Fruit fly (Drosophila melanogaster): ENCODE data around the gene Hsp110.
A peak's percentile ranks its signal among the peaks of the same experiment; 100 is the strongest.

DNA sequence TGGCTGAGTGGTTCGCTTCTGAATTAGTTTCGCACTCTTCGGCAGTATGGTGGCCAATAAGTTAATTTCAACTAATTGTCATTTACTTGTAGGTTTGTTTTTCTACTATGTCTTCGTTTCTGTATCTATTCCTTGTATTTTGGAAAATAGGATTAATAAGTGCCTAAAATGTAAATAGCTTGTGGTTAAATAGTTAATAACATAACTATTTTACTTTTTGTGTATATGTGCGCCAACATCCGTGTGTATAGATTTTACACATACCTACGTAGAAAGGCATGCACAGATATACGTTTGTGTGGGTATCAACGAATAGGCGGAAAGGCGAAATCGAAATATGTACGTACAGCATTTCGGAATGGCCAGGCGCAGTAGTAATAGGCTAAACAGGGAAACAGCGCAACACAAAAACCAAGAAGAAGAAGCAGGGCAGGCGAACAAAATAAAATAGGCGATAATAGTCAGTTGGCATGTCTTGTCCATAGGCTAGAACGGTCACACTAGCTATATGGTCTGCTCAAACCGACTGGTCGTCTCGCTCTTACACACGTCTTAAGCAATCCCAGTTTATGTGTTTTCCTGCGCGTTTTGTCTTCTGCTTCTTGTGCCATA is 34.2 kb upstream of the Hsp110 start:
- no peak for TF ChIP-seq kay (GFP tag; ENCODE audit: borderline replicate concordance)
- peak; percentile 63 for TF ChIP-seq pad (GFP tag; optimal IDR thresholded peaks at IDR 0.05)
- TF ChIP-seq cnc (optimal IDR thresholded peaks at IDR 0.05): no peak
- TF ChIP-seq Mnt (GFP tag; optimal IDR thresholded peaks at IDR 0.05): peak; percentile 80
- peak; percentile 60 for TF ChIP-seq tj (GFP tag; optimal IDR thresholded peaks at IDR 0.05)
- no peak for TF ChIP-seq toe (GFP tag; optimal IDR thresholded peaks at IDR 0.05)

Data from whole organism, adult.